Worm (Caenorhabditis elegans) whole organism, L1 larva: Measurements from ENCODE around the gene F22E5.7.
"Not testable (repeated sequence)": the region's sequence is repeated elsewhere in the genome, so short reads cannot be mapped to it uniquely, and the experiment has no call there.

Experiments
- F16B12.6 ChIP-seq: fragments of 150-350 bp; optimal IDR thresholded peaks from 2 replicates; lab custom pipeline; 2014; ENCODE audit warnings: missing biosample characterization, missing genetic modification characterization
- Y116A8C.19 ChIP-seq: sonication (generic microtip); optimal IDR thresholded peaks from 2 replicates; lab custom pipeline; 2016; ENCODE audit warnings: missing compliant biosample characterization, missing genetic modification characterization, borderline replicate concordance
- aha-1 ChIP-seq: fragments of 150-350 bp; optimal IDR thresholded peaks from 2 replicates; lab custom pipeline; 2014; ENCODE audit warnings: missing biosample characterization, missing genetic modification characterization
- alr-1 ChIP-seq: fragments of 200-800 bp; sonication (Bioruptor generic); optimal IDR thresholded peaks from 2 replicates; lab custom pipeline; 2018; ENCODE audit warnings: borderline replicate concordance, mild to moderate bottlenecking, missing genetic modification characterization, missing compliant biosample characterization
- ceh-8 ChIP-seq: fragments of 200-800 bp; sonication (Bioruptor generic); optimal IDR thresholded peaks from 2 replicates; lab custom pipeline; 2018; ENCODE audit warnings: mild to moderate bottlenecking, missing genetic modification characterization, moderate library complexity, missing compliant biosample characterization
- ceh-82 ChIP-seq, 3 experiments: fragments of 150-350 bp in 1 of 3; sonication (generic microtip) in 2 of 3; optimal IDR thresholded peaks; 2 replicates each; lab custom pipeline; 2014 to 2017; ENCODE audit warnings: missing biosample characterization in 3 of 3, missing genetic modification characterization in 3 of 3
- ceh-90 ChIP-seq: sonication (generic microtip); optimal IDR thresholded peaks from 2 replicates; lab custom pipeline; 2016; ENCODE audit warnings: missing genetic modification characterization, missing compliant biosample characterization
- efl-1 ChIP-seq, 4 experiments: fragments of 150-350 bp; optimal IDR thresholded peaks in 3 of 4; peaks in 1 of 4; 1 replicate in 1 of 4; 2 replicates in 3 of 4; lab custom pipeline; 2014; ENCODE audit warnings: missing biosample characterization in 2 of 4, missing genetic modification characterization in 2 of 4, missing genetic modification reagents in 2 of 4
- egl-13 ChIP-seq: sonication (generic microtip); optimal IDR thresholded peaks from 2 replicates; lab custom pipeline; 2016; ENCODE audit warnings: missing genotype, missing genetic modification reagents, missing genetic modification characterization, missing compliant biosample characterization
- egl-27 ChIP-seq, 2 experiments: fragments of 150-350 bp in 1 of 2; sonication (generic microtip); optimal IDR thresholded peaks; 3 replicates each; lab custom pipeline; 2017 to 2018; ENCODE audit warnings: missing biosample characterization in 2 of 2, missing genetic modification characterization in 2 of 2, missing genetic modification reagents in 2 of 2
- elt-2 ChIP-seq: sonication (generic microtip); optimal IDR thresholded peaks from 2 replicates; lab custom pipeline; 2016; ENCODE audit warnings: missing genetic modification characterization, mild to moderate bottlenecking, inconsistent platforms, missing compliant biosample characterization, missing genetic modification reagents
- elt-3 ChIP-seq, 6 experiments: fragments of 150-350 bp in 1 of 6; sonication (generic microtip); optimal IDR thresholded peaks; 2 replicates each; lab custom pipeline; 2017 to 2018; ENCODE audit warnings: missing biosample characterization in 6 of 6, missing genetic modification characterization in 6 of 6, inconsistent platforms in 1 of 6
- fkh-4 ChIP-seq: sonication (generic microtip); optimal IDR thresholded peaks from 2 replicates; lab custom pipeline; 2016; ENCODE audit warnings: missing compliant biosample characterization, missing genetic modification characterization, borderline replicate concordance
- fkh-8 ChIP-seq: sonication (generic microtip); optimal IDR thresholded peaks from 2 replicates; lab custom pipeline; 2016; ENCODE audit warnings: mild to moderate bottlenecking, missing genetic modification characterization, missing compliant biosample characterization
- irx-1 ChIP-seq: sonication (generic microtip); optimal IDR thresholded peaks from 2 replicates; lab custom pipeline; 2016; ENCODE audit warnings: missing genetic modification characterization, missing compliant biosample characterization
- lin-13 ChIP-seq: fragments of 150-350 bp; optimal IDR thresholded peaks from 2 replicates; lab custom pipeline; 2014; ENCODE audit warnings: missing biosample characterization, missing genetic modification reagents, missing genetic modification characterization
- lin-35 ChIP-seq, 2 experiments: fragments of 150-350 bp; optimal IDR thresholded peaks; 2 replicates each; lab custom pipeline; 2014; ENCODE audit warnings: missing biosample characterization in 2 of 2, missing genetic modification characterization in 2 of 2, missing genetic modification reagents in 2 of 2
- nhr-19 ChIP-seq: fragments of 200-800 bp; sonication (Bioruptor generic); conservative IDR thresholded peaks from 2 replicates; pipeline ENCODE4 v1.3.6; 2022; ENCODE audit warnings: missing genetic modification characterization, missing compliant biosample characterization
- nhr-20 ChIP-seq: sonication (generic microtip); optimal IDR thresholded peaks from 2 replicates; lab custom pipeline; 2016; ENCODE audit warnings: mild to moderate bottlenecking, missing genetic modification characterization, missing compliant biosample characterization
- nhr-28 ChIP-seq: fragments of 150-350 bp; optimal IDR thresholded peaks from 2 replicates; lab custom pipeline; 2014; ENCODE audit warnings: missing biosample characterization, missing genetic modification characterization
- nhr-76 ChIP-seq: sonication (generic microtip); optimal IDR thresholded peaks from 2 replicates; lab custom pipeline; 2017; ENCODE audit warnings: missing biosample characterization, missing genetic modification characterization
- nhr-77 ChIP-seq: fragments of 150-350 bp; optimal IDR thresholded peaks from 2 replicates; lab custom pipeline; 2014; ENCODE audit warnings: missing biosample characterization, missing genetic modification characterization
- nhr-85 ChIP-seq: sonication (generic microtip); peaks from one replicate; lab custom pipeline; 2016; ENCODE audit warnings: missing genetic modification characterization, inconsistent platforms, missing compliant biosample characterization
- nhr-90 ChIP-seq: sonication (generic microtip); optimal IDR thresholded peaks from 2 replicates; lab custom pipeline; 2016; ENCODE audit warnings: mild to moderate bottlenecking, missing genetic modification characterization, missing compliant biosample characterization; ENCODE audit not compliant: poor library complexity
- pag-3 ChIP-seq: sonication (generic microtip); optimal IDR thresholded peaks from 2 replicates; lab custom pipeline; 2017; ENCODE audit warnings: missing genetic modification characterization, mild to moderate bottlenecking, missing compliant biosample characterization, antibody characterized with exemption, borderline replicate concordance; ENCODE audit not compliant: insufficient read depth
- pax-3 ChIP-seq: fragments of 200-800 bp; sonication (Bioruptor generic); optimal IDR thresholded peaks from 2 replicates; lab custom pipeline; 2018; ENCODE audit warnings: mild to moderate bottlenecking, missing genetic modification characterization, moderate library complexity, missing compliant biosample characterization
- rnt-1 ChIP-seq: sonication (generic microtip); optimal IDR thresholded peaks from 2 replicates; lab custom pipeline; 2016; ENCODE audit warnings: mild to moderate bottlenecking, missing genetic modification characterization, moderate library complexity, missing compliant biosample characterization
- skn-1 ChIP-seq: fragments of 150-350 bp; optimal IDR thresholded peaks from 2 replicates; lab custom pipeline; 2014; ENCODE audit warnings: missing biosample characterization, missing genetic modification characterization
- sox-4 ChIP-seq: sonication (generic microtip); optimal IDR thresholded peaks from 2 replicates; lab custom pipeline; 2016; ENCODE audit warnings: missing genetic modification characterization, missing compliant biosample characterization
- swsn-7 ChIP-seq: sonication (generic microtip); optimal IDR thresholded peaks from 2 replicates; lab custom pipeline; 2016; ENCODE audit warnings: missing genetic modification characterization, missing compliant biosample characterization
- tbx-2 ChIP-seq: sonication (generic microtip); optimal IDR thresholded peaks from 2 replicates; lab custom pipeline; 2016; ENCODE audit warnings: missing genetic modification characterization, missing compliant biosample characterization
- unc-62 ChIP-seq: fragments of 150-350 bp; optimal IDR thresholded peaks from 2 replicates; lab custom pipeline; 2014; ENCODE audit warnings: missing biosample characterization, missing genetic modification reagents, missing genetic modification characterization
- unc-98 ChIP-seq: fragments of 200-800 bp; sonication (Bioruptor generic); IDR thresholded peaks from 2 replicates; pipeline ENCODE4 v1.3.6; 2022; ENCODE audit warnings: missing genetic modification characterization, missing compliant biosample characterization
- zip-4 ChIP-seq: fragments of 200-800 bp; sonication (Bioruptor generic); optimal IDR thresholded peaks from 2 replicates; lab custom pipeline; 2018; ENCODE audit warnings: mild to moderate bottlenecking, missing genetic modification characterization, moderate library complexity, missing compliant biosample characterization

Gene F22E5.7

ce11 chrII:2656606-2657005 lies 14.7 kb downstream of the F22E5.7 start, which contains the start of gene sri-47 (continued):
- TF ChIP-seq egl-13 (tag; lab: Kevin White, UChicago): no peak
- TF ChIP-seq, all 84 proteins: peak for 0

ce11 chrII:2659364-2659763 lies 17.5 kb downstream of the F22E5.7 start, which contains the start of gene gcy-21:
gcy-21 (plus strand) TSS chrII:2659664.
- peak; percentile 7 for TF ChIP-seq fkh-8 (tag; lab: Kevin White, UChicago)
- no peak for TF ChIP-seq egl-27 (tag; optimal IDR thresholded peaks at IDR 0.05; lab: Kevin White, UChicago)
- no peak for TF ChIP-seq rnt-1 (tag; lab: Kevin White, UChicago)
- no peak for TF ChIP-seq elt-3 (tag; optimal IDR thresholded peaks at IDR 0.05; lab: Kevin White, UChicago)
- no peak for TF ChIP-seq nhr-77
- no peak for TF ChIP-seq lin-13
- TF ChIP-seq nhr-90 (tag; lab: Kevin White, UChicago): no peak
- no peak for TF ChIP-seq nhr-85 (tag; lab: Kevin White, UChicago)
- TF ChIP-seq unc-62 (GFP tag; lab: Kevin White, UChicago): no peak
- TF ChIP-seq sox-4 (tag; lab: Kevin White, UChicago): no peak
- TF ChIP-seq nhr-76: no peak
- TF ChIP-seq pax-3 (tag; lab: Kevin White, UChicago): no peak
- TF ChIP-seq zip-4: no peak
- no peak for TF ChIP-seq efl-1 (optimal IDR thresholded peaks at IDR 0.05; lab: Kevin White, UChicago)
- TF ChIP-seq efl-1 (GFP tag; optimal IDR thresholded peaks at IDR 0.05 in 1 of 2; lab: Kevin White, UChicago): peak in 1 of 2 experiments; percentile 13
- TF ChIP-seq ceh-82 (tag; optimal IDR thresholded peaks at IDR 0.05; lab: Kevin White, UChicago): no peak
- TF ChIP-seq egl-13 (tag; lab: Kevin White, UChicago): no peak
- no peak for TF ChIP-seq unc-98 (GFP tag; lab: Robert Waterston, UW)

DNA sequence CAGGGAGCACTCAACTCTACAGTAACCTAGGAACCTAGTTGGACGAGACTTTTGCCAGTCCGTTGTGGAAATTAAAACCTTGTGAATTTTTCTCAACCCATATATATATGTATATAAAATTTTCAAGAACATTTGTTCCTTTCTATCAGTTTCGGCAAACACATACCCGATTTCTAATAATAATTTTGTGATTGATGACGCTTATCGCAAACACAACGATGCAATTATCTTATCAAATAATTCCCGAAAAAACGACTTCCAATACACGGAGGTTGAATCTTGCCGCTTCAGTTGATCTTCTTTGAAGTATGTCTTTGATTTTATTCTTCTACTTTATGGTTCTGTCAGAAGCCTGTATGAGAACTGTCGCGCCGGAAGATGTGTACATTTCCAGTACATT lies 23.2 kb downstream of the F22E5.7 start, which contains the start of gene F22E5.2:
TSS of gene F22E5.2 (plus strand) at position 301 of the 400 bp plus-strand sequence.
- not testable (repeated sequence) for TF ChIP-seq elt-2, skn-1, sox-4 (tag; lab: Kevin White, UChicago)

- no peak for TF ChIP-seq F16B12.6 (tag; lab: Kevin White, UChicago)
- TF ChIP-seq tbx-2 (tag; lab: Kevin White, UChicago): no peak
- TF ChIP-seq ceh-8 (GFP tag; lab: Kevin White, UChicago): no peak
- TF ChIP-seq pag-3: no peak
- TF ChIP-seq swsn-7 (tag; lab: Kevin White, UChicago): no peak
- TF ChIP-seq nhr-90 (tag; lab: Kevin White, UChicago): no peak
- no peak for TF ChIP-seq nhr-28 (tag; lab: Kevin White, UChicago)
- TF ChIP-seq ceh-90: no peak
- TF ChIP-seq aha-1 (tag; lab: Kevin White, UChicago): no peak
- TF ChIP-seq lin-35 (GFP tag; optimal IDR thresholded peaks at IDR 0.05; lab: Kevin White, UChicago): no peak
- no peak for TF ChIP-seq nhr-20
- no peak for TF ChIP-seq elt-2 (tag; lab: Kevin White, UChicago)
- no peak for TF ChIP-seq irx-1
- no peak for TF ChIP-seq alr-1 (tag; lab: Kevin White, UChicago)
- no peak for TF ChIP-seq fkh-4
- no peak for TF ChIP-seq Y116A8C.19 (tag; lab: Kevin White, UChicago)
- TF ChIP-seq rnt-1 (tag; lab: Kevin White, UChicago): no peak
Measured at ce11 chrII:2665606-2666005, 23.7 kb downstream of the F22E5.7 start, which contains the start of gene F22E5.22. F22E5.22 (plus strand) TSS chrII:2665906.

DNA sequence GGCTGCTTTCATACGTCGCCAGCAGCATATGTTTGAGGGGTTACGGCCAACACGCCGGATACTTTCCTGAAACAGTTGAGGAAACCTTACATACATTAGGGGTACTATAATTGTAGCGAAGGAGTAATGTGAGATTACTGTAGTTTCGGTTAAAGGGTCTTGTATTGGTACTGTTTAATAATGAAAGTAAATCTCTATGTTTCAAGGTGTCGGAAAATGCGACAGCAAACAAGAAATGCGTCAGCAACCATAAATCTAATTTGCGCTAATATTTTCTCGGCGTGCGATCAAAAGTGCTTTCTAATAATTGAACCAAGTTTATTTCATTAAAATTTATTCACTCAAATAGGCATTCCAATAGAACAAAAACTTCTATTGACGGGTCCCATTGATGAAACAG lies 30.4 kb downstream of the F22E5.7 start, which contains the start of gene sri-57:
TSS of gene sri-57 (minus strand) at position 101 of the 400 bp plus-strand sequence.
- TF ChIP-seq nhr-19 (GFP tag; lab: Robert Waterston, UW); Y116A8C.19 (tag; lab: Kevin White, UChicago); tbx-2 (tag; lab: Kevin White, UChicago): not testable (repeated sequence)
